Worm (Caenorhabditis elegans): ENCODE results near the gene epic-1.

epic-1 gene

ce11 chrIV:17474047-17474446 is 2.3 kb upstream of the epic-1 start (continued):
- TF ChIP-seq ceh-44 (GFP tag; IDR thresholded peaks at IDR 0.05) = no peak
- no peak for TF ChIP-seq ceh-32 (tag; optimal IDR thresholded peaks at IDR 0.05; ENCODE audit: poor library complexity)
- no peak for TF ChIP-seq madf-9 (GFP tag; conservative IDR thresholded peaks at IDR 0.05)
- peak; percentile 40 for TF ChIP-seq hlh-30 (tag; optimal IDR thresholded peaks at IDR 0.05; ENCODE audit: insufficient read depth)
- TF ChIP-seq ztf-7 (tag; optimal IDR thresholded peaks at IDR 0.05) = no peak
- TF ChIP-seq dmd-6 (GFP tag; IDR thresholded peaks at IDR 0.05) = no peak
- no peak for TF ChIP-seq daf-16 (GFP tag; optimal IDR thresholded peaks at IDR 0.05)
- TF ChIP-seq daf-16 (tag; optimal IDR thresholded peaks at IDR 0.05) = no peak
- TF ChIP-seq nhr-41 (GFP tag; IDR thresholded peaks at IDR 0.05) = no peak
- no peak for TF ChIP-seq lin-15B (tag; optimal IDR thresholded peaks at IDR 0.05)
- TF ChIP-seq lim-7 (GFP tag; IDR thresholded peaks at IDR 0.05) = no peak
- no peak for TF ChIP-seq ztf-11 (tag; optimal IDR thresholded peaks at IDR 0.05)
- TF ChIP-seq dpl-1 (GFP tag; optimal IDR thresholded peaks at IDR 0.05) = no peak
- TF ChIP-seq ama-1 (optimal IDR thresholded peaks at IDR 0.05) = no peak
- no peak for TF ChIP-seq nhr-237 (tag; optimal IDR thresholded peaks at IDR 0.05)
- no peak for TF ChIP-seq egl-27 (tag; optimal IDR thresholded peaks at IDR 0.05)
- no peak for TF ChIP-seq hif-1 (tag; optimal IDR thresholded peaks at IDR 0.05)
- no peak for TF ChIP-seq spr-1 (tag; optimal IDR thresholded peaks at IDR 0.05)
- no peak for TF ChIP-seq lin-38 (GFP tag; IDR thresholded peaks at IDR 0.05)
- TF ChIP-seq unc-39 (tag; optimal IDR thresholded peaks at IDR 0.05) = no peak
- TF ChIP-seq ceh-20 (GFP tag; IDR thresholded peaks at IDR 0.05) = no peak
- peak; percentile 56 for TF ChIP-seq cey-2 (tag; optimal IDR thresholded peaks at IDR 0.05; ENCODE audit: borderline replicate concordance, insufficient read depth)
- no peak for TF ChIP-seq mxl-2 (GFP tag; conservative IDR thresholded peaks at IDR 0.05)
- 0 out of 2 replicates have a peak, but pooled peaks have one; percentile 14 for TF ChIP-seq hmg-1.1 (GFP tag; IDR thresholded peaks at IDR 0.05)
- no peak for TF ChIP-seq lsy-2 (tag; optimal IDR thresholded peaks at IDR 0.05)
- no peak for TF ChIP-seq Y75B8A.6 (GFP tag; IDR thresholded peaks at IDR 0.05)
- TF ChIP-seq mdt-29 (GFP tag; IDR thresholded peaks at IDR 0.05) = 0 out of 2 replicates have a peak, but pooled peaks have one; percentile 18
- TF ChIP-seq lin-13 (GFP tag; optimal IDR thresholded peaks at IDR 0.05) = no peak
- no peak for TF ChIP-seq nhr-10 (tag; optimal IDR thresholded peaks at IDR 0.05)
- TF ChIP-seq mes-2 (tag; optimal IDR thresholded peaks at IDR 0.05; ENCODE audit: poor library complexity, severe bottlenecking) = no peak
- no peak for TF ChIP-seq arid-1 (GFP tag; conservative IDR thresholded peaks at IDR 0.05)

DNA sequence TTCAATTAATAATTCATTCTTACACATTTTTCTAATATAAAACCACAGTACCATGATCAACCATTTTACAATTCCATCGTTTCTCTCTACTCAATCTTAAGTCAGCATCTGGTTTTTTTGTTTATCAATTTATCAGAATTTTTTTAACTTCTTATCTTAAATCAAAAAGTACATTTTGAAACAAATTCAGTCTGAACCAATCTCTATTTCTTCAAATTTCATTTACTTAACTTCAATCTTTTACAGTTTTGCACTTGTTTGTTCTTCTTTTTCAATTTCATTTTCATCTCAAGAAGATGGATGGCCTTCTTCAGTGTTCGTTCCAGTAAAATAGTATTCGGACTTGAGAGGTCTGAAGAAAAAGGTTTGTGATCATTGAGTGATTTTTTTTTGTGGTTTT is 1.3 kb upstream of the epic-1 start, which contains the start of gene gba-3:
gba-3 (plus strand) TSS at position 301 of the 400 bp plus-strand sequence.
- TF ChIP-seq zip-2 (tag; optimal IDR thresholded peaks at IDR 0.05) (no peak), zfp-3 (GFP tag; conservative IDR thresholded peaks at IDR 0.05) (no peak), vab-7 (GFP tag; IDR thresholded peaks at IDR 0.05) (no peak), nhr-6 (tag; optimal IDR thresholded peaks at IDR 0.05) (no peak), F44E2.7 (GFP tag; IDR thresholded peaks at IDR 0.05) (no peak), ceh-20 (GFP tag; IDR thresholded peaks at IDR 0.05) (no peak), R02D3.7 (tag; optimal IDR thresholded peaks at IDR 0.05) (no peak), Y105C5A.15 (GFP tag; IDR thresholded peaks at IDR 0.05) (no peak), nhr-25 (tag; optimal IDR thresholded peaks at IDR 0.05; ENCODE audit: borderline replicate concordance, insufficient read depth) (no peak), lin-38 (GFP tag; IDR thresholded peaks at IDR 0.05) (no peak), dpl-1 (GFP tag; optimal IDR thresholded peaks at IDR 0.05) (no peak), nhr-237 (tag; optimal IDR thresholded peaks at IDR 0.05) (no peak), lin-39 (tag; optimal IDR thresholded peaks at IDR 0.05) (no peak), pha-4 (GFP tag; IDR thresholded peaks at IDR 0.05) (no peak), pha-4 (tag; optimal IDR thresholded peaks at IDR 0.05) (no peak), ceh-82 (tag; optimal IDR thresholded peaks at IDR 0.05) (no peak), lsy-2 (tag; optimal IDR thresholded peaks at IDR 0.05) (no peak), nhr-41 (GFP tag; IDR thresholded peaks at IDR 0.05) (no peak)

All from whole organism, L4 larva.